Fruit fly (Drosophila melanogaster) whole organism, embryonic: ENCODE data around the gene CG9395.

ENCODE experiments used
- ATbp ChIP-seq: fragments of 200-800 bp; sonication (Bioruptor generic); optimal IDR thresholded peaks from 2 replicates; lab custom pipeline; 2017; ENCODE audit warnings: missing biosample characterization, mild to moderate bottlenecking, missing genetic modification characterization, missing genetic modification reagents
- Atf-2 ChIP-seq: fragments of 200-800 bp; sonication (Bioruptor generic); optimal IDR thresholded peaks from 2 replicates; lab custom pipeline; 2016; ENCODE audit warnings: missing biosample characterization, missing genetic modification characterization
- BEAF-32 ChIP-seq: fragments of 200-800 bp; sonication (Bioruptor generic); optimal IDR thresholded peaks from 3 replicates; lab custom pipeline; 2017; ENCODE audit warnings: missing biosample characterization, missing genetic modification characterization, mild to moderate bottlenecking, moderate library complexity, missing genetic modification reagents
- CG10431 ChIP-seq: fragments of 200-800 bp; sonication (Bioruptor generic); optimal IDR thresholded peaks from 3 replicates; lab custom pipeline; 2018; ENCODE audit warnings: missing biosample characterization, mild to moderate bottlenecking, missing genetic modification characterization
- CG10565 ChIP-seq: fragments of 200-800 bp; sonication (Bioruptor generic); optimal IDR thresholded peaks from 3 replicates; lab custom pipeline; 2016; ENCODE audit warnings: missing biosample characterization, mild to moderate bottlenecking, missing genetic modification characterization
- CG11398 ChIP-seq: fragments of 200-800 bp; sonication (Bioruptor generic); optimal IDR thresholded peaks from 2 replicates; lab custom pipeline; 2016; ENCODE audit warnings: missing biosample characterization, missing genetic modification characterization
- CG12942 ChIP-seq: fragments of 200-800 bp; sonication (Bioruptor generic); optimal IDR thresholded peaks from 3 replicates; lab custom pipeline; 2016; ENCODE audit warnings: missing biosample characterization, missing genetic modification characterization
- CG13123 ChIP-seq: fragments of 200-800 bp; sonication (Bioruptor generic); optimal IDR thresholded peaks from 2 replicates; lab custom pipeline; 2016; ENCODE audit warnings: missing biosample characterization, missing genetic modification characterization
- CG13624 ChIP-seq: fragments of 200-800 bp; sonication (Bioruptor generic); optimal IDR thresholded peaks from 2 replicates; lab custom pipeline; 2016; ENCODE audit warnings: missing biosample characterization, missing genetic modification characterization
- CG18262 ChIP-seq: fragments of 200-800 bp; optimal IDR thresholded peaks from 3 replicates; lab custom pipeline; 2019; ENCODE audit warnings: missing biosample characterization, mild to moderate bottlenecking, missing genetic modification characterization, moderate library complexity
- CG18476 ChIP-seq: fragments of 200-800 bp; sonication (Bioruptor generic); optimal IDR thresholded peaks from 2 replicates; lab custom pipeline; 2016; ENCODE audit warnings: missing biosample characterization, mild to moderate bottlenecking, missing genetic modification characterization
- CG2120 ChIP-seq: fragments of 200-800 bp; sonication (Bioruptor generic); optimal IDR thresholded peaks from 3 replicates; lab custom pipeline; 2016; ENCODE audit warnings: missing biosample characterization, missing genetic modification characterization
- CG2889 ChIP-seq: fragments of 200-800 bp; sonication (Bioruptor generic); IDR thresholded peaks from 3 replicates; pipeline ENCODE4 v1.3.6; 2022; ENCODE audit warnings: missing biosample characterization, missing genetic modification characterization
- CG30431 ChIP-seq: fragments of 200-800 bp; sonication (Bioruptor generic); optimal IDR thresholded peaks from 2 replicates; lab custom pipeline; 2017; ENCODE audit warnings: missing biosample characterization, missing genetic modification characterization
- CG3163 ChIP-seq: fragments of 200-800 bp; sonication (Bioruptor generic); optimal IDR thresholded peaks from 3 replicates; lab custom pipeline; 2016; ENCODE audit warnings: missing biosample characterization, missing genetic modification characterization
- CG34376 ChIP-seq: fragments of 200-800 bp; sonication (Bioruptor generic); optimal IDR thresholded peaks from 2 replicates; lab custom pipeline; 2018; ENCODE audit warnings: missing biosample characterization, mild to moderate bottlenecking, missing genetic modification characterization
- CG3847 ChIP-seq: fragments of 200-800 bp; sonication (Bioruptor generic); IDR thresholded peaks from 2 replicates; pipeline ENCODE4 v1.3.6; 2022; ENCODE audit warnings: missing biosample characterization, missing genetic modification characterization
- CG3995 ChIP-seq: fragments of 200-800 bp; sonication (Bioruptor generic); optimal IDR thresholded peaks from 3 replicates; lab custom pipeline; 2016; ENCODE audit warnings: missing biosample characterization, missing genetic modification characterization
- CG4854 ChIP-seq: fragments of 200-800 bp; sonication (Bioruptor generic); optimal IDR thresholded peaks from 2 replicates; lab custom pipeline; 2016; ENCODE audit warnings: missing biosample characterization, missing genetic modification characterization, inconsistent platforms
- CG5245 ChIP-seq: fragments of 200-800 bp; sonication (Bioruptor generic); optimal IDR thresholded peaks from 3 replicates; lab custom pipeline; 2016; ENCODE audit warnings: missing biosample characterization, missing genetic modification characterization
- CG7372 ChIP-seq: fragments of 200-800 bp; sonication (Bioruptor generic); IDR thresholded peaks from 2 replicates; pipeline ENCODE4 v1.3.6; 2022; ENCODE audit warnings: missing biosample characterization, missing genetic modification characterization
- CG8290 ChIP-seq, 3 experiments: fragments of 200-800 bp; sonication (Bioruptor generic); optimal IDR thresholded peaks; 2 replicates each; lab custom pipeline; 2016 to 2019; ENCODE audit warnings: missing biosample characterization in 3 of 3, missing genetic modification characterization in 3 of 3, mild to moderate bottlenecking in 2 of 3, moderate library complexity in 1 of 3
- CG8765 ChIP-seq: fragments of 200-800 bp; sonication (Bioruptor generic); IDR thresholded peaks from 2 replicates; pipeline ENCODE4 v1.3.6; 2022; ENCODE audit warnings: missing biosample characterization, missing genetic modification characterization
- CG8924 ChIP-seq: fragments of 200-800 bp; optimal IDR thresholded peaks from 3 replicates; lab custom pipeline; 2019; ENCODE audit warnings: missing biosample characterization, mild to moderate bottlenecking, missing genetic modification characterization, moderate library complexity
- CkIIα-i1 ChIP-seq: fragments of 200-800 bp; sonication (Bioruptor generic); IDR thresholded peaks from 2 replicates; pipeline ENCODE4 v1.3.6; 2022; ENCODE audit warnings: missing biosample characterization, missing genetic modification characterization
- HmgD ChIP-seq: fragments of 200-800 bp; sonication (Bioruptor generic); optimal IDR thresholded peaks from 3 replicates; lab custom pipeline; 2016; ENCODE audit warnings: missing biosample characterization, missing genetic modification characterization
- Myb ChIP-seq: fragments of 200-800 bp; sonication (Bioruptor generic); optimal IDR thresholded peaks from 2 replicates; lab custom pipeline; 2016; ENCODE audit warnings: missing biosample characterization, missing genetic modification characterization
- Oaz ChIP-seq: fragments of 200-800 bp; sonication (Bioruptor generic); IDR thresholded peaks from 2 replicates; pipeline ENCODE4 v1.3.6; 2022; ENCODE audit warnings: missing biosample characterization, missing genetic modification characterization
- Poxn ChIP-seq: fragments of 200-800 bp; sonication (Bioruptor generic); IDR thresholded peaks from 2 replicates; pipeline ENCODE4 v1.3.6; 2022; ENCODE audit warnings: missing biosample characterization, missing genetic modification characterization
- Ptx1 ChIP-seq: fragments of 200-800 bp; sonication (Bioruptor generic); IDR thresholded peaks from 2 replicates; pipeline ENCODE4 v1.3.6; 2022; ENCODE audit warnings: missing biosample characterization, missing genetic modification characterization
- Sry-β ChIP-seq: fragments of 200-800 bp; sonication (Bioruptor generic); optimal IDR thresholded peaks from 2 replicates; lab custom pipeline; 2018; ENCODE audit warnings: missing biosample characterization, mild to moderate bottlenecking, missing genetic modification characterization, moderate library complexity
- corto ChIP-seq: fragments of 200-800 bp; sonication (Bioruptor generic); optimal IDR thresholded peaks from 2 replicates; lab custom pipeline; 2016; ENCODE audit warnings: missing biosample characterization, mild to moderate bottlenecking, missing genetic modification characterization, moderate library complexity
- crp ChIP-seq, 2 experiments: fragments of 200-800 bp; sonication (Bioruptor generic); optimal IDR thresholded peaks; 2 replicates in 1 of 2; 3 replicates in 1 of 2; lab custom pipeline; 2017; ENCODE audit warnings: missing biosample characterization in 2 of 2, missing genetic modification characterization in 2 of 2, mild to moderate bottlenecking in 1 of 2, moderate library complexity in 1 of 2
- ham ChIP-seq: fragments of 200-800 bp; sonication (Bioruptor generic); IDR thresholded peaks from 2 replicates; pipeline ENCODE4 v1.3.6; 2022; ENCODE audit warnings: missing biosample characterization, missing genetic modification characterization
- jigr1 ChIP-seq: fragments of 200-800 bp; sonication (Bioruptor generic); IDR thresholded peaks from 3 replicates; pipeline ENCODE4 v1.3.6; 2022; ENCODE audit warnings: missing biosample characterization, missing genetic modification characterization
- lab ChIP-seq: fragments of 200-800 bp; sonication (Bioruptor generic); optimal IDR thresholded peaks from 3 replicates; lab custom pipeline; 2017; ENCODE audit warnings: missing biosample characterization, missing genetic modification characterization, mild to moderate bottlenecking, moderate library complexity, missing genetic modification reagents
- lbe ChIP-seq: fragments of 200-800 bp; sonication (Bioruptor generic); optimal IDR thresholded peaks from 2 replicates; lab custom pipeline; 2016; ENCODE audit warnings: missing biosample characterization, mild to moderate bottlenecking, missing genetic modification characterization
- lilli ChIP-seq: fragments of 200-800 bp; sonication (Bioruptor generic); optimal IDR thresholded peaks from 3 replicates; lab custom pipeline; 2016; ENCODE audit warnings: missing biosample characterization, missing genetic modification characterization
- lmd ChIP-seq: fragments of 200-800 bp; sonication (Bioruptor generic); IDR thresholded peaks from 2 replicates; pipeline ENCODE4 v1.3.6; 2022; ENCODE audit warnings: missing biosample characterization, missing genetic modification characterization
- onecut ChIP-seq: fragments of 200-800 bp; sonication (Bioruptor generic); IDR thresholded peaks from 2 replicates; pipeline ENCODE4 v1.3.6; 2022; ENCODE audit warnings: missing biosample characterization, missing genetic modification characterization
- pita ChIP-seq: fragments of 200-800 bp; sonication (Bioruptor generic); optimal IDR thresholded peaks from 2 replicates; lab custom pipeline; 2017; ENCODE audit warnings: missing biosample characterization, mild to moderate bottlenecking, missing genetic modification characterization
- pum ChIP-seq: fragments of 200-800 bp; sonication (Bioruptor generic); optimal IDR thresholded peaks from 2 replicates; lab custom pipeline; 2016; ENCODE audit warnings: missing biosample characterization, missing genetic modification characterization
- ranshi ChIP-seq: fragments of 200-800 bp; sonication (Bioruptor generic); IDR thresholded peaks from 2 replicates; pipeline ENCODE4 v1.3.6; 2022; ENCODE audit warnings: missing biosample characterization, missing genetic modification characterization
- sim ChIP-seq: fragments of 200-800 bp; sonication (Bioruptor generic); IDR thresholded peaks from 2 replicates; pipeline ENCODE4 v1.3.6; 2022; ENCODE audit warnings: missing biosample characterization, missing genetic modification characterization
- sug ChIP-seq: fragments of 200-800 bp; optimal IDR thresholded peaks from 2 replicates; lab custom pipeline; 2019; ENCODE audit warnings: missing biosample characterization, mild to moderate bottlenecking, missing genetic modification characterization, moderate library complexity
- tll ChIP-seq, 2 experiments: fragments of 200-800 bp in 1 of 2; fragments of >200 bp in 1 of 2; sonication (Bioruptor generic) in 1 of 2; optimal IDR thresholded peaks; 2 replicates each; lab custom pipeline; 2017 to 2019; ENCODE audit warnings: missing biosample characterization in 2 of 2, missing genetic modification characterization in 2 of 2, mild to moderate bottlenecking in 1 of 2, moderate library complexity in 1 of 2
- vfl ChIP-seq: fragments of 200-800 bp; sonication (Bioruptor generic); optimal IDR thresholded peaks from 2 replicates; lab custom pipeline; 2016; ENCODE audit warnings: missing biosample characterization, missing genetic modification characterization
- zen ChIP-seq: fragments of 200-800 bp; sonication (Bioruptor generic); optimal IDR thresholded peaks from 3 replicates; lab custom pipeline; 2018; ENCODE audit warnings: missing biosample characterization, mild to moderate bottlenecking, missing genetic modification characterization, moderate library complexity

The CG9395 gene

DNA sequence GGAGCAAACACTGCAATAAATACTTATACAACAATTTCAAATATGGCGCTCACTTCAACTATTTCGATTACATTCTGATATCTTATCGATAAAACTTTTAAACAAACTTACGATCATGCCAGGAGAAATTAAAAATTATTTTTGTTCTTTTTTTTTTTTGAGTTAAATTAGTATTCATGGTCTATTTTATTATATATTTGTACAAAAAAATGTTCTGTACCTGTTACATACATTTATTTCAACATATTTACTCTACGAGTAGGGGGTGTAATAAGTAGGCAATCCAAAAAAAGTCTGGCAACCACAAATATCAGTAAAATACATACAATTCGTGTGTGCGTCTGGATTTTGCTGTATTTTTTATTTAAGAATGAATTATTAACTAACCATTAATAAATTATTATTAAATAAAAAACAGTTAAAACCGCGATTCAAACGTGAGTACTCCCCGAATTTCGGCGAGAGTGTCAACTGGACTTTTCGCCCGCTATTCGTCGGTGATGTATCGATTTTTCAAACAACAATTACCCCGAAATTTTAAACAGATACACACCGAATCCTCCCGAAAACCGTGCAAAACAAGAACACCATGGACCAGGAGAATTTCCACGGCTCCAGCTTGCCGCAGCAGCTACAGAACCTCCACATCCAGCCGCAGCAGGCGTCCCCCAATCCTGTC lies 27.6 kb upstream of the CG9395 start, which contains the start of gene loqs (continued):
- TF ChIP-seq CG34376 (GFP tag; lab: Kevin White, UChicago) (no peak), jigr1 (GFP tag; lab: Robert Waterston, UW) (no peak), lbe (no peak), HmgD (no peak), zen (tag; lab: Kevin White, UChicago) (no peak), Myb (GFP tag; lab: Kevin White, UChicago) (no peak), Sry-β (GFP tag; lab: Kevin White, UChicago) (no peak), CG4854 (GFP tag; lab: Kevin White, UChicago) (no peak), lmd (GFP tag; lab: Robert Waterston, UW) (no peak)

DNA sequence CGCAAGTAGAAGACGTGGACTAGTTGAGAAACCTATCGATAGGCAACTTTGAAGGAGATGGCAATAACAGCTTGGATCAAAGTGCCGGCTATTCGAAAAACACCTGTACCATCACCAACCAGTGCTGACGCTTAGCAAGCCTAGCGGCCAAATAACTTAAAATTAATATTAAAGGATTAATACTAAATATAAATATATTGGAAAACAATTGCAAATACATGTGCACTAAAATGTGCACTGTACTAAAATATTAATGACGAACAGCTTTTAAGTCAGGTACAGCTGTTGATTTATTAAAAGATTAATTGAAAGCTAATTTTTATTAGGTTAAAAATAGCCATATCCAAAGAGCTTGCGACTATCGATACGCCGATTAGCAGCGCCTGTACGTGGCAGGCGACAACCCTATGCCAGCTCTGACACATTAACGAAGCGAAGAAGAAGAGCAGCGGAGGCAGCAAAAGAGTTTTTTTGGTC lies 23.7 kb upstream of the CG9395 start, which contains the start of the genes CG9302 and beta'COP:
TSS of gene CG9302 (minus strand) at position 51 of the 477 bp plus-strand sequence.
TSS of gene beta'COP (plus strand) at position 415 of the 477 bp plus-strand sequence.
- peak in 1 of 2 experiments; percentile 3 for TF ChIP-seq tll (GFP tag; optimal IDR thresholded peaks at IDR 0.05; lab: Kevin White, UChicago)
- peak; percentile 47 for TF ChIP-seq CG8290 (GFP tag; optimal IDR thresholded peaks at IDR 0.05; lab: Kevin White, UChicago)
- TF ChIP-seq CG8290 (tag; optimal IDR thresholded peaks at IDR 0.05; lab: Kevin White, UChicago): peak in 1 of 2 experiments; percentile 15
- peak; percentile 70 for TF ChIP-seq Ptx1 (GFP tag; lab: Robert Waterston, UW)
- TF ChIP-seq CG5245 (GFP tag; lab: Kevin White, UChicago): peak; percentile 31
- no peak for TF ChIP-seq sim (GFP tag; lab: Robert Waterston, UW)
- TF ChIP-seq CG2889: no peak
- TF ChIP-seq CG8765 (GFP tag; lab: Robert Waterston, UW): peak; percentile 15; the same call in 1 of the 2 replicates
- TF ChIP-seq corto (GFP tag; lab: Kevin White, UChicago): no peak
- TF ChIP-seq Atf-2 (GFP tag; lab: Kevin White, UChicago): peak; percentile 34
- TF ChIP-seq CG3847 (GFP tag; lab: Robert Waterston, UW): peak; percentile 72; the same call in 1 of the 2 replicates
- TF ChIP-seq CG30431 (GFP tag; lab: Kevin White, UChicago): peak; percentile 20
- TF ChIP-seq lilli (GFP tag; lab: Kevin White, UChicago): peak; percentile 77
- peak; percentile 17 for TF ChIP-seq CG10431 (GFP tag; lab: Kevin White, UChicago)
- TF ChIP-seq CG10565 (GFP tag; lab: Kevin White, UChicago): no peak
- TF ChIP-seq vfl (GFP tag; lab: Kevin White, UChicago): peak; percentile 19
- peak; percentile 85 for TF ChIP-seq BEAF-32
- TF ChIP-seq onecut (GFP tag; lab: Robert Waterston, UW): 0 out of 2 replicates have a peak, but pooled peaks have one; percentile 17
- TF ChIP-seq HmgD: no peak
- peak; percentile 85 for TF ChIP-seq sug (tag; lab: Kevin White, UChicago)
- no peak for TF ChIP-seq Poxn (GFP tag; lab: Robert Waterston, UW)
- no peak for TF ChIP-seq ATbp (GFP tag; lab: Kevin White, UChicago)
- peak; percentile 74 for TF ChIP-seq CG18262
- 0 out of 2 replicates have a peak, but pooled peaks have one; percentile 35 for TF ChIP-seq ranshi (GFP tag; lab: Robert Waterston, UW)
- TF ChIP-seq pum (GFP tag; lab: Kevin White, UChicago): peak; percentile 47
- peak; percentile 72 for TF ChIP-seq CG8924 (tag; lab: Kevin White, UChicago)
- TF ChIP-seq CG18476 (GFP tag; lab: Kevin White, UChicago): peak; percentile 32
- no peak for TF ChIP-seq Oaz (GFP tag; lab: Robert Waterston, UW)
- no peak for TF ChIP-seq pita (GFP tag; lab: Kevin White, UChicago)
- peak; percentile 3 for TF ChIP-seq CG13624
- TF ChIP-seq CG3995 (GFP tag; lab: Kevin White, UChicago): peak; percentile 21
- TF ChIP-seq CG13123 (GFP tag; lab: Kevin White, UChicago): peak; percentile 33
- peak in 1 of 2 experiments; percentile 39 for TF ChIP-seq crp (GFP tag; optimal IDR thresholded peaks at IDR 0.05; lab: Kevin White, UChicago)
- TF ChIP-seq lab (GFP tag; lab: Kevin White, UChicago): no peak
- no peak for TF ChIP-seq CG3163 (GFP tag; lab: Kevin White, UChicago)
- 0 out of 2 replicates have a peak, but pooled peaks have one; percentile 12 for TF ChIP-seq ham (GFP tag; lab: Robert Waterston, UW)
- TF ChIP-seq CkIIα-i1 (GFP tag; lab: Robert Waterston, UW): no peak
- no peak; the same call in 1 of the 2 replicates for TF ChIP-seq CG7372 (GFP tag; lab: Robert Waterston, UW)
- no peak for TF ChIP-seq CG11398
- TF ChIP-seq CG12942 (GFP tag; lab: Kevin White, UChicago): peak; percentile 52
- TF ChIP-seq CG2120 (GFP tag; lab: Kevin White, UChicago): peak; percentile 78
